4 fruit fly cellular contexts compared by ENCODE assay signal in the genomic region with DNA sequence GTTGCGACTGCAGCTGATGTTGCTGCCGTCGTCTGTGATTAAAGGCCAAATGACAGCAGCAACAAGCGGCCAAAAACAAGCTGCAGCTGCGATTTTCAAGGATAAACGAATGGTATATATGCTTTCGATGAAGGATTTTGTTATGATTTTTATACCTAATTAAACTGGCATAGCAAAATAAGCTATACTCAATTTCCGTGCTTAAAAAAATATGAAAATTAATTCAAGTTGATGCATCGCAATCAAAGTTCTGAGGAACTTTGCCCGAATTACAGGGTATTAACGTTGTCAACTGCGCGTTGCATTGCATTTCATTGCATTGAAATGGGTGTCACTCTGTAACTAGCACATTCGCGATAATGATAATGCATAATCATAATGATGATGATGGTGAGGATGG.
TF ChIP-seq lines count a peak whose summit lies in the region.

No protein-coding gene starts in this region.

- no peak for TF ChIP-seq CTCF in whole organism, embryonic (GFP tag; optimal IDR thresholded peaks at IDR 0.05; lab: Kevin White, UChicago)

TF ChIP-seq in whole organism, embryonic, 481 proteins besides CTCF, POLR2A, EP300 and RAD21:
- TF ChIP-seq Drgx (GFP tag; IDR thresholded peaks at IDR 0.05; lab: Robert Waterston, UW): peak; percentile 70
- no peak for TF ChIP-seq CG6272 (GFP tag; IDR thresholded peaks at IDR 0.05; lab: Robert Waterston, UW)
- TF ChIP-seq CG17912 (GFP tag; optimal IDR thresholded peaks at IDR 0.05; lab: Kevin White, UChicago): no peak
- peak in 1 of 2 experiments; percentile 6 for TF ChIP-seq bsh (GFP tag; optimal IDR thresholded peaks at IDR 0.05; lab: Kevin White, UChicago)
- no peak for TF ChIP-seq gt (GFP tag; IDR thresholded peaks at IDR 0.05; lab: Robert Waterston, UW)
- no peak for TF ChIP-seq Six4 (GFP tag; optimal IDR thresholded peaks at IDR 0.05; lab: Kevin White, UChicago)
- TF ChIP-seq slp2 (GFP tag; optimal IDR thresholded peaks at IDR 0.05; lab: Kevin White, UChicago): no peak

TF ChIP-seq in whole organism, prepupa, 60 proteins besides CTCF, POLR2A, EP300 and RAD21 (continues in another document):
- TF ChIP-seq Sox102F (GFP tag; optimal IDR thresholded peaks at IDR 0.05; lab: Kevin White, UChicago): peak; percentile 43
- TF ChIP-seq dac (GFP tag; optimal IDR thresholded peaks at IDR 0.05; lab: Kevin White, UChicago): peak; percentile 62
- no peak for TF ChIP-seq fkh (GFP tag; optimal IDR thresholded peaks at IDR 0.05; lab: Kevin White, UChicago)
- TF ChIP-seq cyc (GFP tag; optimal IDR thresholded peaks at IDR 0.05; lab: Kevin White, UChicago): peak; percentile 47
- TF ChIP-seq CG9139 (GFP tag; optimal IDR thresholded peaks at IDR 0.05; lab: Kevin White, UChicago): no peak
- no peak for TF ChIP-seq Gug (GFP tag; IDR thresholded peaks at IDR 0.05; lab: Robert Waterston, UW)
- TF ChIP-seq CG3919 (GFP tag; optimal IDR thresholded peaks at IDR 0.05; lab: Kevin White, UChicago): peak; percentile 32
- peak; percentile 61 for TF ChIP-seq esn (GFP tag; optimal IDR thresholded peaks at IDR 0.05; lab: Kevin White, UChicago)
- peak; percentile 53 for TF ChIP-seq CG31627 (GFP tag; optimal IDR thresholded peaks at IDR 0.05; lab: Kevin White, UChicago)
- TF ChIP-seq CG8632 (GFP tag; optimal IDR thresholded peaks at IDR 0.05; lab: Kevin White, UChicago): peak; percentile 43
- TF ChIP-seq CG6792 (GFP tag; optimal IDR thresholded peaks at IDR 0.05; lab: Kevin White, UChicago): peak; percentile 60
- peak; percentile 57 for TF ChIP-seq CG4318 (GFP tag; optimal IDR thresholded peaks at IDR 0.05; lab: Kevin White, UChicago)
- peak; percentile 48 for TF ChIP-seq Ets96B (tag; optimal IDR thresholded peaks at IDR 0.05; lab: Kevin White, UChicago)
- TF ChIP-seq Ets21C (GFP tag; optimal IDR thresholded peaks at IDR 0.05; lab: Kevin White, UChicago): peak; percentile 26
- peak; percentile 14 for TF ChIP-seq vri (GFP tag; optimal IDR thresholded peaks at IDR 0.05; lab: Kevin White, UChicago)
- peak; percentile 59 for TF ChIP-seq Hr39 (GFP tag; optimal IDR thresholded peaks at IDR 0.05; lab: Kevin White, UChicago)
- no peak for TF ChIP-seq CG16779 (tag; optimal IDR thresholded peaks at IDR 0.05; lab: Kevin White, UChicago)
- no peak for TF ChIP-seq CG11762 (GFP tag; optimal IDR thresholded peaks at IDR 0.05; lab: Kevin White, UChicago; ENCODE audit: insufficient read depth)
- TF ChIP-seq CG34406 (GFP tag; optimal IDR thresholded peaks at IDR 0.05; lab: Kevin White, UChicago): peak; percentile 4
- peak; percentile 54 for TF ChIP-seq achi (GFP tag; optimal IDR thresholded peaks at IDR 0.05; lab: Kevin White, UChicago)
- TF ChIP-seq Sox14 (GFP tag; optimal IDR thresholded peaks at IDR 0.05; lab: Kevin White, UChicago): peak; percentile 60
- peak; percentile 55 for TF ChIP-seq topi (GFP tag; optimal IDR thresholded peaks at IDR 0.05; lab: Kevin White, UChicago)
- TF ChIP-seq fd85E (GFP tag; optimal IDR thresholded peaks at IDR 0.05; lab: Kevin White, UChicago): no peak
- TF ChIP-seq CG6808 (GFP tag; optimal IDR thresholded peaks at IDR 0.05; lab: Kevin White, UChicago): peak; percentile 35
- TF ChIP-seq dsx (GFP tag; optimal IDR thresholded peaks at IDR 0.05; lab: Kevin White, UChicago; ENCODE audit: poor library complexity, severe bottlenecking): peak; percentile 35
- TF ChIP-seq acj6 (GFP tag; optimal IDR thresholded peaks at IDR 0.05; lab: Kevin White, UChicago): peak; percentile 52

TF ChIP-seq in whole organism, pupa, 21 proteins besides CTCF, POLR2A, EP300 and RAD21:
- TF ChIP-seq CG15710 (tag; optimal IDR thresholded peaks at IDR 0.05; lab: Kevin White, UChicago) (peak; percentile 62), CG12605 (GFP tag; IDR thresholded peaks at IDR 0.05; lab: Robert Waterston, UW) (peak; percentile 31; the same call in 1 of the 2 replicates), Pif1A (GFP tag; optimal IDR thresholded peaks at IDR 0.05; lab: Kevin White, UChicago) (peak; percentile 66), CG34367 (tag; optimal IDR thresholded peaks at IDR 0.05; lab: Kevin White, UChicago) (peak; percentile 44), CG17806 (tag; optimal IDR thresholded peaks at IDR 0.05; lab: Kevin White, UChicago) (peak; percentile 68), CG10348 (GFP tag; IDR thresholded peaks at IDR 0.05; lab: Robert Waterston, UW) (no peak), rn (GFP tag; IDR thresholded peaks at IDR 0.05; lab: Robert Waterston, UW) (peak; percentile 64), CG8301 (tag; optimal IDR thresholded peaks at IDR 0.05; lab: Kevin White, UChicago) (peak; percentile 64), gl (tag; optimal IDR thresholded peaks at IDR 0.05; lab: Kevin White, UChicago) (no peak), CG8159 (tag; optimal IDR thresholded peaks at IDR 0.05; lab: Kevin White, UChicago) (peak; percentile 64), fd96Ca (GFP tag; IDR thresholded peaks at IDR 0.05; lab: Robert Waterston, UW) (peak; percentile 54), D1 (tag; optimal IDR thresholded peaks at IDR 0.05; lab: Kevin White, UChicago) (no peak), CG14655 (GFP tag; optimal IDR thresholded peaks at IDR 0.05; lab: Kevin White, UChicago) (peak; percentile 70), CG4496 (GFP tag; IDR thresholded peaks at IDR 0.05; lab: Robert Waterston, UW) (peak; percentile 77), Snoo (tag; optimal IDR thresholded peaks at IDR 0.05; lab: Kevin White, UChicago) (peak; percentile 30), Ets98B (GFP tag; IDR thresholded peaks at IDR 0.05; lab: Robert Waterston, UW) (peak; percentile 69), CG13204 (GFP tag; optimal IDR thresholded peaks at IDR 0.05; lab: Kevin White, UChicago) (no peak), EcR (GFP tag; optimal IDR thresholded peaks at IDR 0.05; lab: Kevin White, UChicago) (no peak), CG32121 (GFP tag; IDR thresholded peaks at IDR 0.05; lab: Robert Waterston, UW) (peak; percentile 77), Pif1B (GFP tag; optimal IDR thresholded peaks at IDR 0.05; lab: Kevin White, UChicago) (peak; percentile 50), CG9948 (tag; optimal IDR thresholded peaks at IDR 0.05; lab: Kevin White, UChicago) (peak; percentile 54)

TF ChIP-seq in whole organism, wandering third instar larva, 38 proteins besides CTCF, POLR2A, EP300 and RAD21:
- peak; percentile 31 for TF ChIP-seq h (GFP tag; optimal IDR thresholded peaks at IDR 0.05; lab: Kevin White, UChicago)
- no peak for TF ChIP-seq OdsH (GFP tag; optimal IDR thresholded peaks at IDR 0.05; lab: Kevin White, UChicago)
- peak; percentile 26 for TF ChIP-seq ey (GFP tag; optimal IDR thresholded peaks at IDR 0.05; lab: Kevin White, UChicago)
- no peak for TF ChIP-seq CrebA (GFP tag; optimal IDR thresholded peaks at IDR 0.05; lab: Kevin White, UChicago; ENCODE audit: borderline replicate concordance)
- TF ChIP-seq Hnf4 (GFP tag; optimal IDR thresholded peaks at IDR 0.05; lab: Kevin White, UChicago): no peak
- peak in 1 of 2 experiments; percentile 19 for TF ChIP-seq foxo (GFP tag; optimal IDR thresholded peaks at IDR 0.05; lab: Kevin White, UChicago)
- TF ChIP-seq fru (GFP tag; optimal IDR thresholded peaks at IDR 0.05; lab: Kevin White, UChicago): peak; percentile 30
- TF ChIP-seq Myc (optimal IDR thresholded peaks at IDR 0.05; lab: Kevin White, UChicago): no peak
- peak; percentile 22 for TF ChIP-seq woc (GFP tag; optimal IDR thresholded peaks at IDR 0.05; lab: Kevin White, UChicago)
- TF ChIP-seq pan (optimal IDR thresholded peaks at IDR 0.05; lab: Kevin White, UChicago): no peak
- TF ChIP-seq HLH106 (tag; optimal IDR thresholded peaks at IDR 0.05; lab: Kevin White, UChicago): peak; percentile 17
- TF ChIP-seq Vsx2 (GFP tag; optimal IDR thresholded peaks at IDR 0.05; lab: Kevin White, UChicago; ENCODE audit: partially characterized antibody): no peak
- TF ChIP-seq sv (GFP tag; optimal IDR thresholded peaks at IDR 0.05; lab: Kevin White, UChicago): no peak
- TF ChIP-seq dmrt93B (GFP tag; optimal IDR thresholded peaks at IDR 0.05; lab: Kevin White, UChicago): no peak
- TF ChIP-seq GATAd (GFP tag; optimal IDR thresholded peaks at IDR 0.05; lab: Kevin White, UChicago): no peak
TF ChIP-seq in whole organism, wandering third instar larva: peak in this region for 6.
